Fruit fly (Drosophila melanogaster) whole organism, pupa: Measurements from ENCODE around the gene Dnaaf5.

Experiments used
- CG10348 ChIP-seq: fragments of 200-800 bp; sonication (Bioruptor generic); IDR thresholded peaks from 2 replicates; pipeline ENCODE4 v1.3.6; 2022; ENCODE audit warnings: missing biosample characterization, missing genetic modification characterization
- CG12605 ChIP-seq: fragments of 200-800 bp; sonication (Bioruptor generic); IDR thresholded peaks from 2 replicates; pipeline ENCODE4 v1.3.6; 2022; ENCODE audit warnings: missing biosample characterization, missing genetic modification characterization
- CG13204 ChIP-seq: fragments of 200-800 bp; sonication (Bioruptor generic); optimal IDR thresholded peaks from 2 replicates; lab custom pipeline; 2018; ENCODE audit warnings: missing biosample characterization, mild to moderate bottlenecking, missing genetic modification characterization, moderate library complexity
- CG14655 ChIP-seq: fragments of 200-800 bp; sonication (Bioruptor generic); optimal IDR thresholded peaks from 3 replicates; lab custom pipeline; 2017; ENCODE audit warnings: mild to moderate bottlenecking, missing biosample characterization, missing genetic modification reagents, missing genetic modification characterization
- CG15710 ChIP-seq: fragments of 200-800 bp; sonication (Bioruptor generic); optimal IDR thresholded peaks from 2 replicates; lab custom pipeline; 2018; ENCODE audit warnings: missing biosample characterization, mild to moderate bottlenecking, missing genetic modification characterization, moderate library complexity
- CG17806 ChIP-seq: fragments of 200-800 bp; sonication (Bioruptor generic); optimal IDR thresholded peaks from 2 replicates; lab custom pipeline; 2018; ENCODE audit warnings: missing biosample characterization, mild to moderate bottlenecking, missing genetic modification characterization, moderate library complexity
- CG32121 ChIP-seq: fragments of 200-800 bp; sonication (Bioruptor generic); IDR thresholded peaks from 2 replicates; pipeline ENCODE4 v1.3.6; 2022; ENCODE audit warnings: missing biosample characterization, missing genetic modification characterization
- CG34367 ChIP-seq: fragments of 200-800 bp; sonication (Bioruptor generic); optimal IDR thresholded peaks from 2 replicates; lab custom pipeline; 2018; ENCODE audit warnings: missing biosample characterization, mild to moderate bottlenecking, missing genetic modification characterization
- CG4496 ChIP-seq: fragments of 200-800 bp; sonication (Bioruptor generic); IDR thresholded peaks from 3 replicates; pipeline ENCODE4 v1.3.6; 2022; ENCODE audit warnings: missing biosample characterization, missing genetic modification characterization
- CG8159 ChIP-seq: fragments of 200-800 bp; sonication (Bioruptor generic); optimal IDR thresholded peaks from 3 replicates; lab custom pipeline; 2018; ENCODE audit warnings: missing biosample characterization, mild to moderate bottlenecking, missing genetic modification characterization, moderate library complexity
- CG8301 ChIP-seq: fragments of 200-800 bp; sonication (Bioruptor generic); optimal IDR thresholded peaks from 2 replicates; lab custom pipeline; 2018; ENCODE audit warnings: missing biosample characterization, mild to moderate bottlenecking, missing genetic modification characterization
- CG9948 ChIP-seq: fragments of 200-800 bp; sonication (Bioruptor generic); optimal IDR thresholded peaks from 2 replicates; lab custom pipeline; 2018; ENCODE audit warnings: missing biosample characterization, mild to moderate bottlenecking, missing genetic modification characterization, moderate library complexity
- D1 ChIP-seq: fragments of 200-800 bp; sonication (Bioruptor generic); optimal IDR thresholded peaks from 2 replicates; lab custom pipeline; 2018; ENCODE audit warnings: missing biosample characterization, mild to moderate bottlenecking, missing genetic modification characterization, moderate library complexity
- EcR ChIP-seq: fragments of 200-800 bp; sonication (Bioruptor generic); optimal IDR thresholded peaks from 3 replicates; lab custom pipeline; 2019; ENCODE audit warnings: missing biosample characterization, missing genetic modification characterization, mild to moderate bottlenecking, moderate library complexity, missing genetic modification reagents
- Ets98B ChIP-seq: fragments of 200-800 bp; sonication (Bioruptor generic); IDR thresholded peaks from 2 replicates; pipeline ENCODE4 v1.3.6; 2022; ENCODE audit warnings: missing biosample characterization, missing genetic modification characterization
- Pif1A ChIP-seq: fragments of 200-800 bp; sonication (Bioruptor generic); optimal IDR thresholded peaks from 3 replicates; lab custom pipeline; 2016; ENCODE audit warnings: missing biosample characterization, missing genetic modification characterization
- Pif1B ChIP-seq: fragments of 200-800 bp; sonication (Bioruptor generic); optimal IDR thresholded peaks from 3 replicates; lab custom pipeline; 2016; ENCODE audit warnings: missing biosample characterization, missing genetic modification characterization
- Snoo ChIP-seq: fragments of 200-800 bp; sonication (Bioruptor generic); optimal IDR thresholded peaks from 3 replicates; lab custom pipeline; 2017; ENCODE audit warnings: missing biosample characterization, mild to moderate bottlenecking, missing genetic modification characterization, inconsistent platforms
- fd96Ca ChIP-seq: fragments of 200-800 bp; sonication (Bioruptor generic); IDR thresholded peaks from 3 replicates; pipeline ENCODE4 v1.3.6; 2022; ENCODE audit warnings: missing biosample characterization, missing genetic modification characterization
- gl ChIP-seq: fragments of 200-800 bp; sonication (Bioruptor generic); optimal IDR thresholded peaks from 2 replicates; lab custom pipeline; 2018; ENCODE audit warnings: missing biosample characterization, mild to moderate bottlenecking, missing genetic modification characterization
- rn ChIP-seq: fragments of 200-800 bp; sonication (Bioruptor generic); IDR thresholded peaks from 2 replicates; pipeline ENCODE4 v1.3.6; 2022; ENCODE audit warnings: missing biosample characterization, missing genetic modification characterization

The Dnaaf5 gene

DNA sequence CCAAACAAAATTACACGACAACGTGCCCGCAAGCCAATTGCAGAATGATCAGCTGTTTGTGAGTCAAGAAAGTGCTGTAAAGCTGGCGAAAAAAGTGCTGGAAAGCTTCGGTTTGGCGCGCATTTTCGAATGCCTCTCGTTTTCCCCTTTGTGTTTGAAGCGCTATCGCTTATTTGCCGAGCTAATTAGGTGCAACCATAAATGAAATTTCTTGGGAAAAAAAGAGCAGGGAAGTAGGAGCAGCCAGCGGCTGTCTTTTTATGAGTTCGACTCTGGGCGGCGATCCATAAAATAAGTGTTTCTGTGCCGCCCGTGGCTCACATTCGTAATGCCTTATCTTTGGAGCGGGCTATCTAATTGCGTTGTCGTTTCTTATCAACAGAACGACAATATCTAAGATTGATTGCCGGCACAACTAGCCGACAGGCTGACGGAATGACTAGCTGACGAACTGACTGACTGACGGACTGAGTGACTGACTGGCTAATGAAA is at the start of gene Dnaaf5:
Gene Dnaaf5 (minus strand): TSS at position 46 of the 492 bp plus-strand sequence.
- TF ChIP-seq CG8159 (tag; lab: Kevin White, UChicago) (no peak), CG32121 (GFP tag; lab: Robert Waterston, UW) (peak; percentile 10; the same call in 1 of the 2 replicates), Snoo (tag; lab: Kevin White, UChicago) (peak; percentile 17), Pif1B (GFP tag; lab: Kevin White, UChicago) (no peak), CG9948 (tag; lab: Kevin White, UChicago) (no peak), EcR (no peak), CG4496 (GFP tag; lab: Robert Waterston, UW) (peak; percentile 29; the same call in 1 of the 3 replicates), D1 (tag; lab: Kevin White, UChicago) (peak; percentile 20), Pif1A (GFP tag; lab: Kevin White, UChicago) (peak; percentile 9)

DNA sequence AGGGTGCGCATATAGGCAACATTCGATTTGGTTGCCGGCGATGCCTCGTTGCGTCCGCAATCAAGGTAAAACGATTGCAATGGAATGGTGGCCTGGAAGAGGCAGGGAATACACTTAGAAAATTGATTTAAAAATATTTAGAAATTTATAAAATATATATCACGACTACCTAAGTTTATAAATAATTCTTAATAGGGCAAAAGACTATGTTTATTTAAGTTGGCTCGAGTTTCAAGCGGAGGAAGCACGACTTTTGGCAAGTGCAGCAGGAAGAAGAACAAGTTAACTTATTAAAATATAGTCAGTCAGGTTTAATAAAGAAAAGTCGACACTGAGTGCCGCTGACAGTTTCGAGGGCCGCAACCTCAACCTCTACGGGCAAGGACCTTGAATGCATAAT is 48.8 kb upstream of the Dnaaf5 start:
- no peak for TF ChIP-seq CG12605 (GFP tag; lab: Robert Waterston, UW)
- TF ChIP-seq EcR = peak; percentile 36
- TF ChIP-seq CG8159 (tag; lab: Kevin White, UChicago) = peak; percentile 59
- TF ChIP-seq gl (tag; lab: Kevin White, UChicago) = no peak
- no peak for TF ChIP-seq CG32121 (GFP tag; lab: Robert Waterston, UW)
- no peak for TF ChIP-seq Snoo (tag; lab: Kevin White, UChicago)
- TF ChIP-seq Pif1A (GFP tag; lab: Kevin White, UChicago) = no peak
- no peak for TF ChIP-seq Ets98B (GFP tag; lab: Robert Waterston, UW)
- no peak for TF ChIP-seq CG4496 (GFP tag; lab: Robert Waterston, UW)
- TF ChIP-seq CG17806 (tag; lab: Kevin White, UChicago) = peak; percentile 52
- no peak for TF ChIP-seq CG13204 (GFP tag; lab: Kevin White, UChicago)
- no peak for TF ChIP-seq CG14655 (GFP tag; lab: Kevin White, UChicago)
- peak; percentile 39 for TF ChIP-seq CG34367 (tag; lab: Kevin White, UChicago)
- TF ChIP-seq D1 (tag; lab: Kevin White, UChicago) = no peak
- no peak for TF ChIP-seq CG10348 (GFP tag; lab: Robert Waterston, UW)
- TF ChIP-seq rn (GFP tag; lab: Robert Waterston, UW) = no peak
- TF ChIP-seq fd96Ca (GFP tag; lab: Robert Waterston, UW) = no peak
- peak; percentile 62 for TF ChIP-seq CG15710
- no peak for TF ChIP-seq CG8301 (tag; lab: Kevin White, UChicago)
- peak; percentile 11 for TF ChIP-seq Pif1B (GFP tag; lab: Kevin White, UChicago)
- TF ChIP-seq CG9948 (tag; lab: Kevin White, UChicago) = peak; percentile 51
- TF ChIP-seq, all 21 proteins: peak for 7

dm6 chr3R:14406648-14407047 is 45.1 kb upstream of the Dnaaf5 start:
- TF ChIP-seq EcR (no peak), CG15710 (no peak), CG9948 (tag; lab: Kevin White, UChicago) (no peak), CG17806 (tag; lab: Kevin White, UChicago) (no peak), CG12605 (GFP tag; lab: Robert Waterston, UW) (no peak), Snoo (tag; lab: Kevin White, UChicago) (no peak), D1 (tag; lab: Kevin White, UChicago) (no peak), CG4496 (GFP tag; lab: Robert Waterston, UW) (no peak), rn (GFP tag; lab: Robert Waterston, UW) (no peak), Pif1A (GFP tag; lab: Kevin White, UChicago) (no peak), CG8159 (tag; lab: Kevin White, UChicago) (no peak), CG13204 (GFP tag; lab: Kevin White, UChicago) (no peak), CG8301 (tag; lab: Kevin White, UChicago) (no peak), gl (tag; lab: Kevin White, UChicago) (no peak), fd96Ca (GFP tag; lab: Robert Waterston, UW) (no peak)

- TF ChIP-seq CG4496 (GFP tag; lab: Robert Waterston, UW) = peak; percentile 85
- peak; percentile 31; the same call in 1 of the 2 replicates for TF ChIP-seq Ets98B (GFP tag; lab: Robert Waterston, UW)
- 0 out of 2 replicates have a peak, but pooled peaks have one; percentile 23 for TF ChIP-seq CG12605 (GFP tag; lab: Robert Waterston, UW)
- TF ChIP-seq rn (GFP tag; lab: Robert Waterston, UW) = 0 out of 2 replicates have a peak, but pooled peaks have one; percentile 10
- TF ChIP-seq gl (tag; lab: Kevin White, UChicago) = no peak
These were observed 43.7 kb upstream of the Dnaaf5 start for dm6 chr3R:14405312-14405711.

- no peak for TF ChIP-seq CG12605 (GFP tag; lab: Robert Waterston, UW)
- TF ChIP-seq CG15710 = no peak
- TF ChIP-seq fd96Ca (GFP tag; lab: Robert Waterston, UW) = peak; percentile 32; the same call in 2 of the 3 replicates
- no peak for TF ChIP-seq gl (tag; lab: Kevin White, UChicago)
- TF ChIP-seq Pif1B (GFP tag; lab: Kevin White, UChicago) = peak; percentile 3
- TF ChIP-seq Ets98B (GFP tag; lab: Robert Waterston, UW) = peak; percentile 22; the same call in 1 of the 2 replicates
- TF ChIP-seq Snoo (tag; lab: Kevin White, UChicago) = no peak
- no peak for TF ChIP-seq CG10348 (GFP tag; lab: Robert Waterston, UW)
- TF ChIP-seq CG32121 (GFP tag; lab: Robert Waterston, UW) = no peak
- no peak for TF ChIP-seq CG34367 (tag; lab: Kevin White, UChicago)
- peak; percentile 57 for TF ChIP-seq CG17806 (tag; lab: Kevin White, UChicago)
- TF ChIP-seq EcR = no peak
- TF ChIP-seq CG8159 (tag; lab: Kevin White, UChicago) = peak; percentile 49
- TF ChIP-seq CG4496 (GFP tag; lab: Robert Waterston, UW) = 0 out of 3 replicates have a peak, but pooled peaks have one; percentile 11
- TF ChIP-seq CG8301 (tag; lab: Kevin White, UChicago) = no peak
- peak; percentile 39 for TF ChIP-seq Pif1A (GFP tag; lab: Kevin White, UChicago)
- no peak for TF ChIP-seq CG13204 (GFP tag; lab: Kevin White, UChicago)
- peak; percentile 23 for TF ChIP-seq CG14655 (GFP tag; lab: Kevin White, UChicago)
- TF ChIP-seq D1 (tag; lab: Kevin White, UChicago) = no peak
These were observed 37.8 kb upstream of the Dnaaf5 start for dm6 chr3R:14399375-14399774.
